Fruit fly (Drosophila melanogaster) ovary, adult (tissue): ENCODE measurements around the gene Mf.

Experiments used
- CG17801 ChIP-seq: fragments of 200-800 bp; optimal IDR thresholded peaks from 2 replicates; lab custom pipeline; 2019; ENCODE audit warnings: missing biosample characterization, mild to moderate bottlenecking, missing genetic modification characterization, moderate library complexity; ENCODE audit not compliant: partially characterized antibody

The Mf gene

dm6 chr3R:15136015-15136414 is 45.3 kb downstream of the Mf start:
- TF ChIP-seq CG17801 (GFP tag; lab: Kevin White, UChicago), result no peak

dm6 chr3R:15131677-15132076 is 49.6 kb downstream of the Mf start, which contains the start of gene CG42788:
CG42788 (minus strand) TSS chr3R:15131926.
- TF ChIP-seq CG17801 (GFP tag; lab: Kevin White, UChicago), result peak; percentile 78

- no peak for TF ChIP-seq CG17801 (GFP tag; lab: Kevin White, UChicago)
Observed at dm6 chr3R:15130873-15131272, 50.4 kb downstream of the Mf start.

dm6 chr3R:15129998-15130397 is 51.3 kb downstream of the Mf start:
- TF ChIP-seq CG17801 (GFP tag; lab: Kevin White, UChicago), result no peak

dm6 chr3R:15128646-15129429 is 52.5 kb downstream of the Mf start:
- TF ChIP-seq CG17801 (GFP tag; lab: Kevin White, UChicago), result no peak

dm6 chr3R:15128060-15128459 is 53.2 kb downstream of the Mf start:
- TF ChIP-seq CG17801 (GFP tag; lab: Kevin White, UChicago), result no peak

- no peak for TF ChIP-seq CG17801 (GFP tag; lab: Kevin White, UChicago)
Observed at dm6 chr3R:15125796-15126195, 55.5 kb downstream of the Mf start.

dm6 chr3R:15124559-15124958 is 56.8 kb downstream of the Mf start:
- TF ChIP-seq CG17801 (GFP tag; lab: Kevin White, UChicago), result no peak

dm6 chr3R:15123036-15123715 is 58.1 kb downstream of the Mf start:
- no peak for TF ChIP-seq CG17801 (GFP tag; lab: Kevin White, UChicago)

- TF ChIP-seq CG17801 (GFP tag; lab: Kevin White, UChicago), result no peak
Observed at dm6 chr3R:15121599-15122394, 59.5 kb downstream of the Mf start.
